Worm (Caenorhabditis elegans) whole organism, mixed stage, embryonic: ENCODE results near the gene srbc-51.

Source experiments
- M03D4.4 ChIP-seq: sonication (generic microtip); optimal IDR thresholded peaks from 2 replicates; lab custom pipeline; 2017; ENCODE audit warnings: mild to moderate bottlenecking, missing genetic modification characterization, missing compliant biosample characterization
- bed-3 ChIP-seq: fragments of 200-800 bp; sonication (Bioruptor generic); optimal IDR thresholded peaks from 3 replicates; lab custom pipeline; 2018; ENCODE audit warnings: mild to moderate bottlenecking, missing genetic modification characterization, moderate library complexity, missing compliant biosample characterization
- blmp-1 ChIP-seq: fragments of 150-350 bp; optimal IDR thresholded peaks from 2 replicates; lab custom pipeline; 2014; ENCODE audit warnings: missing biosample characterization, missing genetic modification characterization
- ceh-39 ChIP-seq: fragments of 150-350 bp; optimal IDR thresholded peaks from 2 replicates; lab custom pipeline; 2014; ENCODE audit warnings: missing biosample characterization, missing genetic modification characterization
- ceh-43 ChIP-seq: fragments of 200-800 bp; sonication (Bioruptor generic); optimal IDR thresholded peaks from 2 replicates; lab custom pipeline; 2018; ENCODE audit warnings: mild to moderate bottlenecking, missing genetic modification characterization, moderate library complexity, missing compliant biosample characterization
- ceh-83 ChIP-seq: fragments of 200-800 bp; sonication (Bioruptor generic); optimal IDR thresholded peaks from 2 replicates; lab custom pipeline; 2018; ENCODE audit warnings: mild to moderate bottlenecking, missing genetic modification characterization, missing compliant biosample characterization
- ces-1 ChIP-seq: fragments of 150-350 bp; optimal IDR thresholded peaks from 2 replicates; lab custom pipeline; 2014; ENCODE audit warnings: missing biosample characterization, missing genetic modification reagents, missing genetic modification characterization
- cnd-1 ChIP-seq: fragments of 200-800 bp; sonication (Bioruptor generic); optimal IDR thresholded peaks from 2 replicates; lab custom pipeline; 2018; ENCODE audit warnings: mild to moderate bottlenecking, missing genetic modification characterization, missing compliant biosample characterization
- drap-1 ChIP-seq: fragments of 200-800 bp; sonication (Bioruptor generic); optimal IDR thresholded peaks from 3 replicates; lab custom pipeline; 2018; ENCODE audit warnings: mild to moderate bottlenecking, missing genetic modification characterization, missing compliant biosample characterization
- elt-1 ChIP-seq: sonication (generic microtip); optimal IDR thresholded peaks from 2 replicates; lab custom pipeline; 2017; ENCODE audit warnings: missing genetic modification characterization, mild to moderate bottlenecking, missing compliant biosample characterization, antibody characterized with exemption, moderate library complexity, borderline replicate concordance; ENCODE audit not compliant: insufficient read depth
- elt-3 ChIP-seq: fragments of 150-350 bp; optimal IDR thresholded peaks from 2 replicates; lab custom pipeline; 2014; ENCODE audit warnings: missing biosample characterization, missing genetic modification characterization
- flh-1 ChIP-seq: fragments of 200-800 bp; sonication (Bioruptor generic); optimal IDR thresholded peaks from 2 replicates; lab custom pipeline; 2018; ENCODE audit warnings: mild to moderate bottlenecking, missing genetic modification characterization, moderate library complexity, missing compliant biosample characterization
- ham-2 ChIP-seq: fragments of 200-800 bp; sonication (Bioruptor generic); optimal IDR thresholded peaks from 2 replicates; lab custom pipeline; 2018; ENCODE audit warnings: mild to moderate bottlenecking, missing genetic modification characterization, missing compliant biosample characterization
- hlh-1 ChIP-seq: fragments of 150-350 bp; optimal IDR thresholded peaks from 2 replicates; lab custom pipeline; 2014; ENCODE audit warnings: missing biosample characterization, missing genetic modification reagents, missing genetic modification characterization
- lin-13 ChIP-seq: fragments of 150-350 bp; optimal IDR thresholded peaks from 2 replicates; lab custom pipeline; 2014; ENCODE audit warnings: missing biosample characterization, missing genetic modification characterization
- lin-32 ChIP-seq: fragments of 200-800 bp; sonication (Bioruptor generic); optimal IDR thresholded peaks from 2 replicates; lab custom pipeline; 2018; ENCODE audit warnings: mild to moderate bottlenecking, missing genetic modification characterization, missing compliant biosample characterization
- lsy-2 ChIP-seq: fragments of 150-350 bp; optimal IDR thresholded peaks from 2 replicates; lab custom pipeline; 2014; ENCODE audit warnings: missing biosample characterization, missing genetic modification characterization
- mab-5 ChIP-seq: fragments of 150-350 bp; optimal IDR thresholded peaks from 2 replicates; lab custom pipeline; 2014; ENCODE audit warnings: missing biosample characterization, missing genetic modification characterization
- mep-1 ChIP-seq: fragments of 150-350 bp; optimal IDR thresholded peaks from 2 replicates; lab custom pipeline; 2017; ENCODE audit warnings: missing biosample characterization, missing genetic modification reagents, missing genetic modification characterization, inconsistent platforms
- mls-2 ChIP-seq: sonication (generic microtip); optimal IDR thresholded peaks from 2 replicates; lab custom pipeline; 2016; ENCODE audit warnings: mild to moderate bottlenecking, missing genetic modification characterization, moderate library complexity, missing compliant biosample characterization
- nhr-12 ChIP-seq: fragments of 150-350 bp; optimal IDR thresholded peaks from 2 replicates; lab custom pipeline; 2014; ENCODE audit warnings: missing biosample characterization, missing genetic modification characterization
- nhr-2 ChIP-seq: fragments of 150-350 bp; optimal IDR thresholded peaks from 2 replicates; lab custom pipeline; 2014; ENCODE audit warnings: missing biosample characterization, missing genetic modification characterization
- nhr-237 ChIP-seq: fragments of 150-350 bp; optimal IDR thresholded peaks from 2 replicates; lab custom pipeline; 2014; ENCODE audit warnings: missing biosample characterization, missing genetic modification characterization
- nhr-28 ChIP-seq: fragments of 150-350 bp; optimal IDR thresholded peaks from 2 replicates; lab custom pipeline; 2014; ENCODE audit warnings: missing biosample characterization, missing genetic modification characterization
- nhr-76 ChIP-seq: sonication (generic microtip); optimal IDR thresholded peaks from 2 replicates; lab custom pipeline; 2017; ENCODE audit warnings: missing biosample characterization, missing genetic modification characterization
- pha-4 ChIP-seq: fragments of 150-350 bp; optimal IDR thresholded peaks from 2 replicates; lab custom pipeline; 2018; ENCODE audit warnings: missing biosample characterization, missing genetic modification reagents, missing genetic modification characterization
- sem-2 ChIP-seq: fragments of 200-800 bp; sonication (Bioruptor generic); optimal IDR thresholded peaks from 2 replicates; lab custom pipeline; 2018; ENCODE audit warnings: mild to moderate bottlenecking, missing genetic modification characterization, missing compliant biosample characterization
- snpc-4 ChIP-seq: fragments of 150-350 bp; optimal IDR thresholded peaks from 2 replicates; lab custom pipeline; 2014; ENCODE audit warnings: missing biosample characterization, missing genetic modification characterization
- sptf-1 ChIP-seq: sonication (generic microtip); optimal IDR thresholded peaks from 2 replicates; lab custom pipeline; 2017; ENCODE audit warnings: mild to moderate bottlenecking, missing genetic modification characterization, moderate library complexity, missing compliant biosample characterization
- tbx-8 ChIP-seq: fragments of 200-800 bp; sonication (Bioruptor generic); optimal IDR thresholded peaks from 2 replicates; lab custom pipeline; 2018; ENCODE audit warnings: mild to moderate bottlenecking, missing genetic modification characterization, moderate library complexity, missing compliant biosample characterization
- unc-120 ChIP-seq: sonication (generic microtip); optimal IDR thresholded peaks from 2 replicates; lab custom pipeline; 2017; ENCODE audit warnings: missing genetic modification characterization, missing compliant biosample characterization; ENCODE audit not compliant: poor library complexity, severe bottlenecking
- unc-39 ChIP-seq: fragments of 150-350 bp; optimal IDR thresholded peaks from 2 replicates; lab custom pipeline; 2014; ENCODE audit warnings: missing biosample characterization, missing genetic modification characterization
- unc-62 ChIP-seq: fragments of 150-350 bp; optimal IDR thresholded peaks from 2 replicates; lab custom pipeline; 2014; ENCODE audit warnings: missing biosample characterization, missing genetic modification reagents, missing genetic modification characterization
- zip-8 ChIP-seq: fragments of 150-350 bp; optimal IDR thresholded peaks from 2 replicates; lab custom pipeline; 2014; ENCODE audit warnings: missing biosample characterization, missing genetic modification characterization
- ztf-11 ChIP-seq: fragments of 150-350 bp; optimal IDR thresholded peaks from 2 replicates; lab custom pipeline; 2014; ENCODE audit warnings: missing biosample characterization, missing genetic modification characterization

The srbc-51 gene

ce11 chrV:15870356-15870755, 44.1 kb downstream of the srbc-51 start, which contains the start of gene str-57:
Gene str-57 (plus strand): TSS chrV:15870656.
- TF ChIP-seq tbx-8 (GFP tag; lab: Kevin White, UChicago) (no peak), blmp-1 (no peak), nhr-237 (tag; lab: Kevin White, UChicago) (no peak), flh-1 (no peak), ces-1 (GFP tag; lab: Kevin White, UChicago) (no peak), M03D4.4 (tag; lab: Kevin White, UChicago) (no peak), snpc-4 (tag; lab: Kevin White, UChicago) (no peak), nhr-2 (no peak)

DNA sequence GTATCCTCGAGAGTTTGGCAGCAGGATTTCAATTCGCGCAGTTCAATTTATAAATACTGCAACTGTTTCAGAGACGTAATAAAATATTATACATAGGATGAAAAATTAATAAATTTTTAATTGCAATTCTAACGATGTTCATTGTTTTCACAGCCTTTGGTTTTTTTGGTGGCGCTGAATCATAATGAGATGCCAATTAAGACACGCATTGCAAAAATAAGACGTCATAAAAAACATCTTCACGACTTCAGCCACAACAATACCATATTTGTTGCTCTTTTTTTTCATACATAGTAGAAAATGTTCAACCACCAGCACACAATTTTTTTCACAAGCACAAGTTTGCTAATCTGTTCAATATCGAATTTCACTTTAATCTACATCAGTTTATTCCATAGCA, 46.1 kb downstream of the srbc-51 start, which contains the start of gene str-56:
str-56 (plus strand) TSS at position 301 of the 400 bp plus-strand sequence.
- TF ChIP-seq tbx-8 (GFP tag; lab: Kevin White, UChicago) (no peak), lsy-2 (tag; lab: Kevin White, UChicago) (no peak), elt-3 (tag; lab: Kevin White, UChicago) (no peak), nhr-12 (tag; lab: Kevin White, UChicago) (no peak), zip-8 (tag; lab: Kevin White, UChicago) (no peak), nhr-76 (no peak), unc-62 (GFP tag; lab: Kevin White, UChicago) (no peak), sptf-1 (tag; lab: Kevin White, UChicago) (no peak)

DNA sequence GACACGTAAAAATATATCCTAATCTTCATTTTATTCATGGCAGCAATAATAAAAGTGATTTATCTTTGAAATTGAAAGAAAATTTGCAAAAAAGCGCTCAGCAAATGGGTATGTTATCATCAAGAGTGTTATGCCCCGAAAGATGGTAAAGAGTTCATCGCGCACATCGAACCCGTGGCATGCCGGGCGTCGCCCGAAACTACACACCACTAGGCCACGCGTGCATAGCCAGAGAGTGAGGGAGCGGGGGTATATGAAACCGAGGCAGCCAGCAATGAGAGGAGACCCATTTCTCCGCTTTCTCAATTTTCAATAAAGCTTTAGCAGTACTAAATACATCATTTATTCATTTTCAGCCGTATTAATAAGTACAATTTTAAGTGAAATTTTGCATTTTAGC, 47.6 kb downstream of the srbc-51 start:
- peak; percentile 99 for TF ChIP-seq lin-32 (GFP tag; lab: Kevin White, UChicago)
- peak; percentile 97 for TF ChIP-seq sem-2 (GFP tag; lab: Kevin White, UChicago)
- peak; percentile 98 for TF ChIP-seq ceh-43 (GFP tag; lab: Kevin White, UChicago)
- TF ChIP-seq zip-8 (tag; lab: Kevin White, UChicago), result peak; percentile 3
- peak; percentile 73 for TF ChIP-seq pha-4 (tag; lab: Kevin White, UChicago)
- TF ChIP-seq ham-2 (GFP tag; lab: Kevin White, UChicago), result peak; percentile 99
- TF ChIP-seq nhr-2, result no peak
- peak; percentile 99 for TF ChIP-seq M03D4.4 (tag; lab: Kevin White, UChicago)
- no peak for TF ChIP-seq blmp-1
- no peak for TF ChIP-seq elt-3 (tag; lab: Kevin White, UChicago)
- TF ChIP-seq tbx-8 (GFP tag; lab: Kevin White, UChicago), result peak; percentile 99
- TF ChIP-seq nhr-237 (tag; lab: Kevin White, UChicago), result peak; percentile 63
- TF ChIP-seq mab-5 (tag; lab: Kevin White, UChicago), result no peak
- no peak for TF ChIP-seq ces-1 (GFP tag; lab: Kevin White, UChicago)
- peak; percentile 100 for TF ChIP-seq mls-2 (tag; lab: Kevin White, UChicago)
- peak; percentile 100 for TF ChIP-seq drap-1 (GFP tag; lab: Kevin White, UChicago)
- TF ChIP-seq nhr-12 (tag; lab: Kevin White, UChicago), result peak; percentile 71
- peak; percentile 44 for TF ChIP-seq elt-1 (tag; lab: Kevin White, UChicago)
- peak; percentile 99 for TF ChIP-seq unc-120 (tag; lab: Kevin White, UChicago)
- peak; percentile 82 for TF ChIP-seq ztf-11 (tag; lab: Kevin White, UChicago)
- TF ChIP-seq cnd-1 (tag; lab: Kevin White, UChicago), result peak; percentile 99
- peak; percentile 100 for TF ChIP-seq ceh-83 (GFP tag; lab: Kevin White, UChicago)
- TF ChIP-seq hlh-1 (tag; lab: Kevin White, UChicago), result peak; percentile 24
- peak; percentile 99 for TF ChIP-seq sptf-1 (tag; lab: Kevin White, UChicago)
- TF ChIP-seq lin-13 (tag; lab: Kevin White, UChicago), result peak; percentile 85
- peak; percentile 84 for TF ChIP-seq unc-39 (tag; lab: Kevin White, UChicago)
- TF ChIP-seq nhr-76, result peak; percentile 68
- TF ChIP-seq ceh-39, result peak; percentile 18
- TF ChIP-seq bed-3 (GFP tag; lab: Kevin White, UChicago), result peak; percentile 98
- TF ChIP-seq nhr-28 (tag; lab: Kevin White, UChicago), result peak; percentile 92
- TF ChIP-seq mep-1 (tag; lab: Kevin White, UChicago), result peak; percentile 71
- TF ChIP-seq snpc-4 (tag; lab: Kevin White, UChicago), result no peak
- peak; percentile 98 for TF ChIP-seq flh-1
- peak; percentile 52 for TF ChIP-seq lsy-2 (tag; lab: Kevin White, UChicago)
- TF ChIP-seq unc-62 (GFP tag; lab: Kevin White, UChicago), result peak; percentile 85
